Fruit fly (Drosophila melanogaster): Measurements from ENCODE around the gene CG7394.

- no peak for TF ChIP-seq EcR (GFP tag; optimal IDR thresholded peaks at IDR 0.05)
- no peak for TF ChIP-seq D1 (tag; optimal IDR thresholded peaks at IDR 0.05)
- no peak for TF ChIP-seq CG9948 (tag; optimal IDR thresholded peaks at IDR 0.05)
- TF ChIP-seq CG4496 (GFP tag; IDR thresholded peaks at IDR 0.05) = no peak
- TF ChIP-seq Snoo (tag; optimal IDR thresholded peaks at IDR 0.05) = no peak
- no peak for TF ChIP-seq CG14655 (GFP tag; optimal IDR thresholded peaks at IDR 0.05)
- no peak for TF ChIP-seq rn (GFP tag; IDR thresholded peaks at IDR 0.05)
- TF ChIP-seq Pif1A (GFP tag; optimal IDR thresholded peaks at IDR 0.05) = no peak
- TF ChIP-seq Pif1B (GFP tag; optimal IDR thresholded peaks at IDR 0.05) = no peak
- no peak for TF ChIP-seq gl (tag; optimal IDR thresholded peaks at IDR 0.05)
These were observed 19.4 kb upstream of the CG7394 start for dm6 chr3L:11542437-11542836.
